Fruit fly (Drosophila melanogaster): Measurements from ENCODE around the gene otu.

DNA sequence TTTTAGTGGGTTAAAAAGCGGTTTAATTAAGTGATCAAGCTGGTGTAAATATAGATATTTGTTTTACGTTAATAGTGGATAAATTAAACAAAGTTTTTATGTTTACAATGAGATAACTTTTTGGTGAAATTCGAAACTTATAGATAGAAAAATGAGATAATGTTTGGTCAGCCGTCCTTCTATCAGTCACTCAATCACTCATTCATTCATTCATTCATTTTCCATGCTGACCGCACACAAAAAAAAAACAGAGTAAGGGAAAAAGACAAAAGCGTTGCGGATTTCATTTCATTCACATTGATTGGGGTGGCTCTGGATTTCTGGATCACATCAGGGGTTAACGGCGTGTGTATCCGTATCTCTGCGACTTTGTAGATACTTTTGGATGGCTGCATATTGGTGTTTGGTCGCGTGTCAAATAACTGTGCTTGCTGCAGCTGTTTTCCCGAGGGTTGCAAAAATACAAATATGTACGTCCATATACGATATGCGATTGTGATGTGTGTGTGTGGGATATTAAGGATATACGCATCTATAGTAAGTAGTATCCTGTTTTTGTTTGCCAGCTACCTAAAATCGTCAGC, 34.3 kb upstream of the otu start:
- TF ChIP-seq Dll (optimal IDR thresholded peaks at IDR 0.05), result no peak
- TF ChIP-seq CG8478 (optimal IDR thresholded peaks at IDR 0.05), result no peak
